Fruit fly (Drosophila melanogaster) whole organism, embryonic: ENCODE measurements around the gene Sec13.

Experiments
- Antp ChIP-seq: fragments of 200-800 bp; sonication (Bioruptor generic); optimal IDR thresholded peaks from 3 replicates; lab custom pipeline; 2016; ENCODE audit warnings: missing biosample characterization, missing genetic modification characterization
- Atf3 ChIP-seq: fragments of 200-800 bp; sonication (Bioruptor generic); optimal IDR thresholded peaks from 3 replicates; lab custom pipeline; 2016; ENCODE audit warnings: missing biosample characterization, missing genetic modification characterization
- Bgb ChIP-seq: fragments of 200-800 bp; sonication (Bioruptor generic); IDR thresholded peaks from 2 replicates; pipeline ENCODE4 v1.3.6; 2022; ENCODE audit warnings: missing biosample characterization, missing genetic modification characterization; ENCODE audit not compliant: partially characterized antibody
- C15 ChIP-seq: fragments of 200-800 bp; sonication (Bioruptor generic); IDR thresholded peaks from 3 replicates; pipeline ENCODE4 v1.3.6; 2022; ENCODE audit warnings: missing biosample characterization, missing genetic modification characterization
- CG10431 ChIP-seq: fragments of 200-800 bp; sonication (Bioruptor generic); optimal IDR thresholded peaks from 3 replicates; lab custom pipeline; 2018; ENCODE audit warnings: missing biosample characterization, mild to moderate bottlenecking, missing genetic modification characterization
- CG10959 ChIP-seq: fragments of 200-800 bp; sonication (Bioruptor generic); IDR thresholded peaks from 2 replicates; pipeline ENCODE4 v1.3.6; 2022; ENCODE audit warnings: missing biosample characterization, missing genetic modification characterization
- CG10979 ChIP-seq: fragments of 200-800 bp; sonication (Bioruptor generic); optimal IDR thresholded peaks from 2 replicates; lab custom pipeline; 2018; ENCODE audit warnings: missing biosample characterization, mild to moderate bottlenecking, missing genetic modification characterization, moderate library complexity
- CG11504 ChIP-seq: fragments of 200-800 bp; sonication (Bioruptor generic); optimal IDR thresholded peaks from 3 replicates; lab custom pipeline; 2019; ENCODE audit warnings: missing biosample characterization, mild to moderate bottlenecking, missing genetic modification characterization, moderate library complexity
- CG12155 ChIP-seq: fragments of 200-800 bp; sonication (Bioruptor generic); optimal IDR thresholded peaks from 3 replicates; lab custom pipeline; 2016; ENCODE audit warnings: missing biosample characterization, missing genetic modification characterization
- CG12219 ChIP-seq: fragments of 200-800 bp; sonication (Bioruptor generic); optimal IDR thresholded peaks from 3 replicates; lab custom pipeline; 2018; ENCODE audit warnings: missing biosample characterization, mild to moderate bottlenecking, missing genetic modification characterization
- CG15514 ChIP-seq: fragments of 200-800 bp; sonication (Bioruptor generic); optimal IDR thresholded peaks from 3 replicates; lab custom pipeline; 2017; ENCODE audit warnings: missing biosample characterization, missing genetic modification characterization, mild to moderate bottlenecking, moderate library complexity, missing genetic modification reagents
- CG15601 ChIP-seq: fragments of 200-800 bp; sonication (Bioruptor generic); optimal IDR thresholded peaks from 3 replicates; lab custom pipeline; 2019; ENCODE audit warnings: missing biosample characterization, mild to moderate bottlenecking, missing genetic modification characterization, moderate library complexity
- CG17328 ChIP-seq: fragments of 200-800 bp; sonication (Bioruptor generic); IDR thresholded peaks from 2 replicates; pipeline ENCODE4 v1.3.6; 2022; ENCODE audit warnings: missing biosample characterization, missing genetic modification characterization
- CG17568 ChIP-seq: fragments of 200-800 bp; sonication (Bioruptor generic); optimal IDR thresholded peaks from 2 replicates; lab custom pipeline; 2018; ENCODE audit warnings: missing biosample characterization, mild to moderate bottlenecking, missing genetic modification characterization, moderate library complexity
- CG18011 ChIP-seq: fragments of 200-800 bp; sonication (Bioruptor generic); optimal IDR thresholded peaks from 2 replicates; lab custom pipeline; 2017; ENCODE audit warnings: missing biosample characterization, missing genetic modification characterization, mild to moderate bottlenecking, moderate library complexity, missing genotype
- CG33557 ChIP-seq: fragments of 200-800 bp; sonication (Bioruptor generic); optimal IDR thresholded peaks from 2 replicates; lab custom pipeline; 2019; ENCODE audit warnings: missing biosample characterization, mild to moderate bottlenecking, missing genetic modification characterization, moderate library complexity
- CG3407 ChIP-seq: fragments of 200-800 bp; sonication (Bioruptor generic); optimal IDR thresholded peaks from 2 replicates; lab custom pipeline; 2018; ENCODE audit warnings: missing biosample characterization, mild to moderate bottlenecking, missing genetic modification characterization
- CG42726 ChIP-seq: fragments of 200-800 bp; sonication (Bioruptor generic); IDR thresholded peaks from 2 replicates; pipeline ENCODE4 v1.3.6; 2022; ENCODE audit warnings: missing biosample characterization, missing genetic modification characterization; ENCODE audit not compliant: partially characterized antibody
- CG4617 ChIP-seq: fragments of 200-800 bp; sonication (Bioruptor generic); optimal IDR thresholded peaks from 3 replicates; lab custom pipeline; 2016; ENCODE audit warnings: missing biosample characterization, missing genetic modification characterization, borderline replicate concordance
- CG6175 ChIP-seq: fragments of 200-800 bp; sonication (Bioruptor generic); IDR thresholded peaks from 3 replicates; pipeline ENCODE4 v1.3.6; 2022; ENCODE audit warnings: missing biosample characterization, missing genetic modification characterization
- CG9727 ChIP-seq: fragments of 200-800 bp; sonication (Bioruptor generic); optimal IDR thresholded peaks from 3 replicates; lab custom pipeline; 2017; ENCODE audit warnings: missing biosample characterization, mild to moderate bottlenecking, missing genetic modification characterization
- Camta ChIP-seq: fragments of 200-800 bp; sonication (Bioruptor generic); optimal IDR thresholded peaks from 2 replicates; lab custom pipeline; 2016; ENCODE audit warnings: missing biosample characterization, missing genetic modification characterization
- CkIIα-i1 ChIP-seq: fragments of 200-800 bp; sonication (Bioruptor generic); IDR thresholded peaks from 2 replicates; pipeline ENCODE4 v1.3.6; 2022; ENCODE audit warnings: missing biosample characterization, missing genetic modification characterization
- CoRest ChIP-seq: fragments of 200-800 bp; sonication (Bioruptor generic); optimal IDR thresholded peaks from 3 replicates; lab custom pipeline; 2018; ENCODE audit warnings: missing biosample characterization, mild to moderate bottlenecking, missing genetic modification characterization, moderate library complexity
- D ChIP-seq, 2 experiments: fragments of 200-800 bp in 1 of 2; fragments of >200 bp in 1 of 2; sonication (Bioruptor generic) in 1 of 2; optimal IDR thresholded peaks; 2 replicates in 1 of 2; 3 replicates in 1 of 2; lab custom pipeline; 2017; ENCODE audit warnings: mild to moderate bottlenecking in 1 of 2, missing biosample characterization in 1 of 2, missing genetic modification characterization in 1 of 2, missing genetic modification reagents in 1 of 2
- Ets97D ChIP-seq: fragments of 200-800 bp; sonication (Bioruptor generic); optimal IDR thresholded peaks from 3 replicates; lab custom pipeline; 2016; ENCODE audit warnings: missing biosample characterization, missing genetic modification characterization
- HLH3B ChIP-seq: fragments of 200-800 bp; sonication (Bioruptor generic); IDR thresholded peaks from 2 replicates; pipeline ENCODE4 v1.3.6; 2022; ENCODE audit warnings: missing biosample characterization, missing genetic modification characterization
- HmgZ ChIP-seq: fragments of 200-800 bp; sonication (Bioruptor generic); optimal IDR thresholded peaks from 2 replicates; lab custom pipeline; 2018; ENCODE audit warnings: missing biosample characterization, mild to moderate bottlenecking, missing genetic modification characterization
- Hmx ChIP-seq: fragments of 200-800 bp; sonication (Bioruptor generic); optimal IDR thresholded peaks from 2 replicates; lab custom pipeline; 2016; ENCODE audit warnings: missing biosample characterization, missing genetic modification characterization
- Max ChIP-seq: fragments of 200-800 bp; sonication (Bioruptor generic); optimal IDR thresholded peaks from 2 replicates; lab custom pipeline; 2016; ENCODE audit warnings: missing biosample characterization, mild to moderate bottlenecking, missing genetic modification characterization
- NC2α ChIP-seq: fragments of 200-800 bp; sonication (Bioruptor generic); optimal IDR thresholded peaks from 2 replicates; lab custom pipeline; 2016; ENCODE audit warnings: missing biosample characterization, missing genetic modification characterization
- ase ChIP-seq: fragments of 200-800 bp; sonication (Bioruptor generic); IDR thresholded peaks from 3 replicates; pipeline ENCODE4 v1.3.6; 2022; ENCODE audit warnings: missing biosample characterization, missing genetic modification characterization
- bbx ChIP-seq: fragments of 200-800 bp; sonication (Bioruptor generic); IDR thresholded peaks from 2 replicates; pipeline ENCODE4 v1.3.6; 2022; ENCODE audit warnings: missing biosample characterization, missing genetic modification characterization; ENCODE audit not compliant: partially characterized antibody
- cg ChIP-seq: fragments of 200-800 bp; sonication (Bioruptor generic); optimal IDR thresholded peaks from 3 replicates; lab custom pipeline; 2019; ENCODE audit warnings: missing biosample characterization, mild to moderate bottlenecking, missing genetic modification characterization, moderate library complexity
- corto ChIP-seq: fragments of 200-800 bp; sonication (Bioruptor generic); optimal IDR thresholded peaks from 2 replicates; lab custom pipeline; 2016; ENCODE audit warnings: missing biosample characterization, mild to moderate bottlenecking, missing genetic modification characterization, moderate library complexity
- dimm ChIP-seq: fragments of 200-800 bp; sonication (Bioruptor generic); IDR thresholded peaks from 2 replicates; pipeline ENCODE4 v1.3.6; 2022; ENCODE audit warnings: missing biosample characterization, missing genetic modification characterization
- dysf ChIP-seq: fragments of 200-800 bp; sonication (Bioruptor generic); IDR thresholded peaks from 3 replicates; pipeline ENCODE4 v1.3.6; 2022; ENCODE audit warnings: missing biosample characterization, missing genetic modification characterization
- esg ChIP-seq: fragments of 200-800 bp; sonication (Bioruptor generic); conservative IDR thresholded peaks from 2 replicates; pipeline ENCODE4 v1.3.6; 2022; ENCODE audit warnings: missing biosample characterization, missing genetic modification characterization
- fd102C ChIP-seq: fragments of 200-800 bp; sonication (Bioruptor generic); optimal IDR thresholded peaks from 2 replicates; lab custom pipeline; 2018; ENCODE audit warnings: missing biosample characterization, mild to moderate bottlenecking, missing genetic modification characterization, moderate library complexity
- gro ChIP-seq: fragments of 200-800 bp; sonication (Bioruptor generic); optimal IDR thresholded peaks from 2 replicates; lab custom pipeline; 2016; ENCODE audit warnings: missing biosample characterization, missing genetic modification characterization
- hkb ChIP-seq, 2 experiments: fragments of 200-800 bp in 1 of 2; fragments of >200 bp in 1 of 2; sonication (Bioruptor generic) in 1 of 2; IDR thresholded peaks in 1 of 2; optimal IDR thresholded peaks in 1 of 2; 2 replicates each; pipeline versions ENCODE4 v1.3.6 to Lab custom; 2017 to 2022; ENCODE audit warnings: missing biosample characterization in 1 of 2, missing genetic modification characterization in 1 of 2
- kah ChIP-seq: fragments of 200-800 bp; sonication (Bioruptor generic); optimal IDR thresholded peaks from 2 replicates; lab custom pipeline; 2018; ENCODE audit warnings: missing biosample characterization, mild to moderate bottlenecking, missing genetic modification characterization
- mam ChIP-seq: fragments of 200-800 bp; sonication (Bioruptor generic); optimal IDR thresholded peaks from 3 replicates; lab custom pipeline; 2016; ENCODE audit warnings: missing biosample characterization, missing genetic modification characterization
- nom ChIP-seq: fragments of 200-800 bp; sonication (Bioruptor generic); optimal IDR thresholded peaks from 2 replicates; lab custom pipeline; 2017; ENCODE audit warnings: missing biosample characterization, missing genetic modification characterization, mild to moderate bottlenecking, moderate library complexity, missing genetic modification reagents
- pita ChIP-seq: fragments of 200-800 bp; sonication (Bioruptor generic); optimal IDR thresholded peaks from 2 replicates; lab custom pipeline; 2017; ENCODE audit warnings: missing biosample characterization, mild to moderate bottlenecking, missing genetic modification characterization
- pros ChIP-seq: fragments of 200-800 bp; sonication (Bioruptor generic); optimal IDR thresholded peaks from 3 replicates; lab custom pipeline; 2019; ENCODE audit warnings: missing biosample characterization, mild to moderate bottlenecking, missing genetic modification characterization, moderate library complexity
- sob ChIP-seq: fragments of 200-800 bp; sonication (Bioruptor generic); IDR thresholded peaks from 2 replicates; pipeline ENCODE4 v1.3.6; 2022; ENCODE audit warnings: missing biosample characterization, missing genetic modification characterization
- sqz ChIP-seq: fragments of 200-800 bp; sonication (Bioruptor generic); optimal IDR thresholded peaks from 3 replicates; lab custom pipeline; 2018; ENCODE audit warnings: missing biosample characterization, mild to moderate bottlenecking, missing genetic modification characterization
- tx ChIP-seq: fragments of 200-800 bp; sonication (Bioruptor generic); optimal IDR thresholded peaks from 2 replicates; lab custom pipeline; 2016; ENCODE audit warnings: missing biosample characterization, missing genetic modification characterization

Gene Sec13

DNA sequence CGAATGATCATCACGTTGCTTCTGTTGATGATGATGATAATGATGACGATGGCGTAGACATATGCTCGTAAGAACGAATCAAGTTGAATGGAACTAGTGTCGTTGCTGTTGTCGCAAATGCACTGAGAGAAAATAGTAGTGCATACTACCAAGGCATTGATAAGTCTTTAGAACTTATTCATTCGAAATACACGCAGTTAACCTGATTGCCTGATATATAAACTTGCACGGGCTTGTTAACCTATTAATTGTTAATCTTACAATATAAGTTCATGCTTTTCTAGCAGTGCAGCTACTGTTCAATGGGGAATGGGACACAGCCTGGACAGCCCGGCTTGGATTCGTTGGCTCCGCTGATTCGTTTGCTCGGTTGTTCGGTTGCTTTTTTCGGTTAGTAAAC, 29.8 kb upstream of the Sec13 start (continued):
- TF ChIP-seq CoRest (tag; lab: Kevin White, UChicago) (peak; percentile 86), sqz (GFP tag; lab: Kevin White, UChicago) (peak; percentile 40), corto (GFP tag; lab: Kevin White, UChicago) (no peak), Bgb (GFP tag; lab: Robert Waterston, UW) (no peak), pita (GFP tag; lab: Kevin White, UChicago) (no peak), dysf (GFP tag; lab: Robert Waterston, UW) (peak; percentile 89), tx (GFP tag; lab: Kevin White, UChicago) (peak; percentile 75), HmgZ (tag; lab: Kevin White, UChicago) (peak; percentile 77), C15 (GFP tag; lab: Robert Waterston, UW) (no peak), Max (GFP tag; lab: Kevin White, UChicago) (peak; percentile 82), cg (GFP tag; lab: Kevin White, UChicago) (no peak), CG17568 (GFP tag; lab: Kevin White, UChicago) (peak; percentile 82), CG11504 (tag; lab: Kevin White, UChicago) (peak; percentile 86), mam (GFP tag; lab: Kevin White, UChicago) (peak; percentile 80), HLH3B (GFP tag; lab: Robert Waterston, UW) (peak; percentile 81), bbx (GFP tag; lab: Robert Waterston, UW) (no peak), CG4617 (peak; percentile 63), CG15601 (tag; lab: Kevin White, UChicago) (peak; percentile 90), gro (GFP tag; lab: Kevin White, UChicago) (peak; percentile 65), sob (GFP tag; lab: Robert Waterston, UW) (peak; percentile 83), nom (GFP tag; lab: Kevin White, UChicago) (peak; percentile 91), Ets97D (GFP tag; lab: Kevin White, UChicago) (peak; percentile 63), CG12219 (GFP tag; lab: Kevin White, UChicago) (peak; percentile 88), CG6175 (GFP tag; lab: Robert Waterston, UW) (peak; percentile 56; the same call in 1 of the 3 replicates), hkb (optimal IDR thresholded peaks at IDR 0.05; lab: Kevin White, UChicago) (no peak), hkb (GFP tag; IDR thresholded peaks at IDR 0.05; lab: Robert Waterston, UW) (peak; percentile 82), Atf3 (GFP tag; lab: Kevin White, UChicago) (peak; percentile 72), ase (GFP tag; lab: Robert Waterston, UW) (peak; percentile 63; the same call in 2 of the 3 replicates), CG10431 (GFP tag; lab: Kevin White, UChicago) (peak; percentile 62), kah (peak; percentile 58), CG17328 (GFP tag; lab: Robert Waterston, UW) (peak; percentile 77), NC2α (peak; percentile 81), D (optimal IDR thresholded peaks at IDR 0.05; lab: Kevin White, UChicago) (no peak), D (GFP tag; optimal IDR thresholded peaks at IDR 0.05; lab: Kevin White, UChicago) (peak; percentile 83), fd102C (peak; percentile 59), CG9727 (GFP tag; lab: Kevin White, UChicago) (peak; percentile 89), CG42726 (GFP tag; lab: Robert Waterston, UW) (no peak), CG10979 (tag; lab: Kevin White, UChicago) (peak; percentile 93), Antp (GFP tag; lab: Kevin White, UChicago) (peak; percentile 85), pros (GFP tag; lab: Kevin White, UChicago) (no peak), CG15514 (GFP tag; lab: Kevin White, UChicago) (peak; percentile 68), CG12155 (GFP tag; lab: Kevin White, UChicago) (peak; percentile 81), CG3407 (GFP tag; lab: Kevin White, UChicago) (peak; percentile 77), Hmx (GFP tag; lab: Kevin White, UChicago) (peak; percentile 26), CG18011 (peak; percentile 31), Camta (GFP tag; lab: Kevin White, UChicago) (peak; percentile 81), CG10959 (GFP tag; lab: Robert Waterston, UW) (peak; percentile 85), CkIIα-i1 (no peak), esg (GFP tag; lab: Robert Waterston, UW) (peak; percentile 69), dimm (GFP tag; lab: Robert Waterston, UW) (peak; percentile 32; the same call in 1 of the 2 replicates), CG33557 (GFP tag; lab: Kevin White, UChicago) (peak; percentile 81)
